Fruit fly (Drosophila melanogaster) Kc167 (cell line): ENCODE results near the gene Cbs.

Experiments
- h ChIP-seq: fragments of >200 bp; optimal IDR thresholded peaks from 3 replicates; lab custom pipeline; 2018; ENCODE audit warnings: missing external identifiers
- psq ChIP-seq: fragments of >200 bp; optimal IDR thresholded peaks from 2 replicates; lab custom pipeline; 2017; ENCODE audit warnings: missing external identifiers
- ttk ChIP-seq: sonication (Bioruptor generic); optimal IDR thresholded peaks from 2 replicates; lab custom pipeline; 2017; ENCODE audit warnings: missing external identifiers

dm6 chrX:21046141-21046540 is 1.2 kb downstream of the Cbs start:
- no peak for TF ChIP-seq h (lab: Kevin White, UChicago)
- TF ChIP-seq ttk = no peak
- no peak for TF ChIP-seq psq
